Worm (Caenorhabditis elegans): ENCODE measurements around the gene EGAP2.2.

The EGAP2.2 gene

DNA sequence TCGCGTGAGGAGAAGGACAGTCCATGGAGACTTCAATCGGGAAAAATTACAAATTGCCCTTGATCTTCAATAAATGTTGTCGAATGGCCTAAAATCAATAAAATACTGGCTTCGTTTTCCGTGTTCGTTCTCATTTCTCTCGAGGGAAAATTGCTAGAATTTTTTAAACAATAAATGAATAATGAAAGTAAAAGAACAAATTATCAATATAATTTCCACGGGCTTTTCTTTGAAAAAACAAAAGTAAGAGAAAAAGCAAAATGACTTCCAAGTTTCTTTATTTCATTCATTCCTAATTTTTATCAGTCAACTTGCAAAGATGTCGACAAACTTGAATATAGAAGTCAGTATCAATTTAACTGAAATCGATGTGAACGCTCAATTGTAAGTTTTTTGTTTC is 17.0 kb upstream of the EGAP2.2 start, which contains the start of gene C34F11.1:
Gene C34F11.1, plus strand, starts transcription at position 301 of the 400 bp plus-strand sequence.
- TF ChIP-seq scrt-1 (GFP tag; IDR thresholded peaks at IDR 0.05) (no peak), ceh-36 (tag; optimal IDR thresholded peaks at IDR 0.05) (no peak), flt-1 (GFP tag; IDR thresholded peaks at IDR 0.05) (no peak), aly-1 (tag; optimal IDR thresholded peaks at IDR 0.05) (no peak), sea-1 (GFP tag; conservative IDR thresholded peaks at IDR 0.05) (no peak), hnd-1 (tag; optimal IDR thresholded peaks at IDR 0.05) (no peak), tbx-37 (GFP tag; conservative IDR thresholded peaks at IDR 0.05) (no peak), F13C5.2 (tag; optimal IDR thresholded peaks at IDR 0.05) (no peak), ceh-13 (GFP tag; optimal IDR thresholded peaks at IDR 0.05) (no peak)

DNA sequence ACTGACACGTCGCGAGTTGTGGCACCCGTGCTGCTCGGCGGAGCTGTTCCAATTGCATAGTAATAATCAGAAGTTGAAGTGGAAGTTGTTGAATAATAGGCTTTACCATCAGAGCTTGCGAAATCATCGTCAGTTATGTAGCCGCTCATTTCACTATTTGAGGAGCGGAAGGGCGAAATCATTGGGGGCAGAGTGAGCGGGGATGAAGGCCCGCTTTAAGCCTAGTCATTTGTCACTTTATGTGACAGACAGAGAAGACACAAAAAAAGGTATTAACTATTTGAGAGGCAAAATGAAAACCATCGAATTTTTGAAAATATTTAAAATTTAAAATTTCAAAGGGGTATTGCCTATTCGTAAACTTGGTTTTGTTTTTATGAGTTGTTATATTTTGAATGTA is 11.3 kb upstream of the EGAP2.2 start:
- TF ChIP-seq flt-1 (GFP tag; IDR thresholded peaks at IDR 0.05) (no peak), F13C5.2 (tag; optimal IDR thresholded peaks at IDR 0.05) (no peak), sea-1 (GFP tag; conservative IDR thresholded peaks at IDR 0.05) (no peak), scrt-1 (GFP tag; IDR thresholded peaks at IDR 0.05) (no peak), ceh-36 (tag; optimal IDR thresholded peaks at IDR 0.05) (no peak), tbx-11 (GFP tag; IDR thresholded peaks at IDR 0.05) (no peak), hnd-1 (tag; optimal IDR thresholded peaks at IDR 0.05) (no peak)

ce11 chrII:5220648-5221047 is 9.0 kb upstream of the EGAP2.2 start:
- TF ChIP-seq flt-1 (GFP tag; IDR thresholded peaks at IDR 0.05), result no peak
- TF ChIP-seq pes-1 (GFP tag; IDR thresholded peaks at IDR 0.05), result no peak
- no peak for TF ChIP-seq tbx-11 (GFP tag; IDR thresholded peaks at IDR 0.05)
- TF ChIP-seq B0310.2 (tag; optimal IDR thresholded peaks at IDR 0.05), result no peak
- TF ChIP-seq tbx-37 (GFP tag; conservative IDR thresholded peaks at IDR 0.05), result no peak
- TF ChIP-seq F13C5.2 (tag; optimal IDR thresholded peaks at IDR 0.05), result no peak
- no peak for TF ChIP-seq hnd-1 (tag; optimal IDR thresholded peaks at IDR 0.05)

DNA sequence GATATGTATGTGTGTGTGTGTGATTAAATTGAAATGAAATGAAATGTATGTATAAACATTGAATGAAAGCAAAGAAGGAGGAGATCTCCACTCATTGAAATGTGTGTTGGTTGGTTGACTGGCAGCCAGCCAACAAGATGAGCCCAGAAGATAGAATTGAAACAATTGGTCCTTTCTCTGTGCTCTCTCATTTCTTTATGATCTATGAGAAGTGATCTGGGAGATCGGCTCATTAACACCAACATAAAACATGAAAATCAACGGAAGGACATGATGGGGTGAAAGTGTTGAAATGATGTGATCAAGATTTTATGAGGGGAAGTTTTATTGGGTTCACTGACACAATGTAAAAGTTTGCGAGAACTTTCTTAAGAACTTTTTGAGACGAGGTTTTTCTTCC is 6.9 kb upstream of the EGAP2.2 start:
- TF ChIP-seq sea-1 (GFP tag; conservative IDR thresholded peaks at IDR 0.05) (no peak), tbx-37 (GFP tag; conservative IDR thresholded peaks at IDR 0.05) (no peak), F13C5.2 (tag; optimal IDR thresholded peaks at IDR 0.05) (no peak), aly-1 (tag; optimal IDR thresholded peaks at IDR 0.05) (no peak), flt-1 (GFP tag; IDR thresholded peaks at IDR 0.05) (no peak), hmbx-1 (tag; optimal IDR thresholded peaks at IDR 0.05) (no peak), tra-4 (tag; optimal IDR thresholded peaks at IDR 0.05) (no peak), hnd-1 (tag; optimal IDR thresholded peaks at IDR 0.05) (no peak), ama-1 (optimal IDR thresholded peaks at IDR 0.05) (no peak)

DNA sequence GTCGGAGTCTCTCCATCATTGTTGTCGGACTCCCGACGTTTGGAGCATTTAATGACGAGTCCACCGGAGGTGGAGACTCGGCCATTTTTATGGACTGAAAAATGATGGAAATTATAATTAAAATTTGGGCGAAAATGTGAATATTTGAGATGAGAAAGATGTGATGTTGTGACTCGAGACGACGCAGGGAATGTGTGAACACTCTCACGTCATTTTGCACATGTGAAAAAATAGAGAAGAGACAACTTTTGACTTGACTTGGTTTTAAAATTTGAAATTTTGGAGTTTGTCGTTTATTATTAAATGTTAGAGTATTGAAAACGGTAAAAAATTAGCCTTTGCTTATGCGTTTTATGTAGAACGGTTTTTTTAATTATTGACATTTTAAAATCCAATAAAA is 4.4 kb upstream of the EGAP2.2 start, which contains the start of gene dsh-1:
Gene dsh-1, minus strand, starts transcription at position 101 of the 400 bp plus-strand sequence.
- TF ChIP-seq pes-1 (GFP tag; IDR thresholded peaks at IDR 0.05), result no peak
- TF ChIP-seq tra-4 (tag; optimal IDR thresholded peaks at IDR 0.05), result no peak
- TF ChIP-seq hmbx-1 (tag; optimal IDR thresholded peaks at IDR 0.05), result no peak
- no peak for TF ChIP-seq hnd-1 (tag; optimal IDR thresholded peaks at IDR 0.05)
- TF ChIP-seq ceh-13 (GFP tag; optimal IDR thresholded peaks at IDR 0.05), result no peak
- TF ChIP-seq tbx-11 (GFP tag; IDR thresholded peaks at IDR 0.05), result no peak
- TF ChIP-seq scrt-1 (GFP tag; IDR thresholded peaks at IDR 0.05), result no peak
- TF ChIP-seq ceh-36 (tag; optimal IDR thresholded peaks at IDR 0.05), result no peak
- TF ChIP-seq flt-1 (GFP tag; IDR thresholded peaks at IDR 0.05), result no peak
- no peak for TF ChIP-seq F13C5.2 (tag; optimal IDR thresholded peaks at IDR 0.05)
- TF ChIP-seq ets-7 (tag; optimal IDR thresholded peaks at IDR 0.05), result no peak
- TF ChIP-seq aly-1 (tag; optimal IDR thresholded peaks at IDR 0.05), result no peak
- TF ChIP-seq tbx-37 (GFP tag; conservative IDR thresholded peaks at IDR 0.05), result no peak
- TF ChIP-seq sea-1 (GFP tag; conservative IDR thresholded peaks at IDR 0.05), result no peak
- no peak for TF ChIP-seq ama-1 (optimal IDR thresholded peaks at IDR 0.05)
- TF ChIP-seq B0310.2 (tag; optimal IDR thresholded peaks at IDR 0.05), result no peak

DNA sequence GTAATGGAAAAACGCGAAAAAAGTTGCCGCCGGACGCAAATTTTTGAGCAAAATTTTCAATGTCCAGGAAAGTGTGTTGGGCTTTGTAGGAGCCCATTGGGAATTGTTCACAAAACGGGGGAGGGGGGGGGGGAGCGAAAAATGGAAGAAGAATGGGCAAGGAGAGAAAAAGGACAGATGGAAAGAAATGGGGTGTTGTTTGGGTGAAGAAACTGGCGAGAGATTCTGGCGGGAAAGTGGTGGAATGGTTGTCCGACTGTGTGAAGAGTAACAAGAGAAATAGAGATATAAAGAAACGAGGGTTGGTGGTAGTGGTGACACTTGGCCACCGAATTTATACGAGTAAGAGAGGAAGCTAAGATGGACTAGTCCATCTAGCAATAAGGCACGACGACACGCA is 3.4 kb upstream of the EGAP2.2 start:
- no peak for TF ChIP-seq ets-7 (tag; optimal IDR thresholded peaks at IDR 0.05)
- TF ChIP-seq F13C5.2 (tag; optimal IDR thresholded peaks at IDR 0.05), result peak; percentile 4
- TF ChIP-seq hmg-4 (GFP tag; optimal IDR thresholded peaks at IDR 0.05), result peak; percentile 69
- no peak for TF ChIP-seq tbx-37 (GFP tag; conservative IDR thresholded peaks at IDR 0.05)

DNA sequence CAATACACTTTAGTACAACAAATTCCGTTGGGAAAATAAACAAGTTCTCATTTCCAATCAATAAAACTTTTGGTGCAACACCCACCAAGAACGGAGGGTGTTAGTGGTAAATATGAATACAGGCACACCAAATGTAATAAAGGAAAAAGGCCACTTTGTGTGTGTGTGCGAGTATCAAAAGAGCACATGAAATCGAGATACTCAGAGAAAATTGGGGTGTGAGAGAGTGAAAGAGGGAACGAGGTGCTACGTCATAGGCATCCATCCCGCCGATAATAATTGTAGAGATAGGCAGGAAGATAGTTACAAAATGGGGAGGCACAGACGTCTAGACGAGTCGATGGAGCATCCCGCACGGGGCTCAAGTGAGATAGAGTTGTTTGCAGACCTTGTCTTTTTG is 1.9 kb upstream of the EGAP2.2 start:
- no peak for TF ChIP-seq hmbx-1 (tag; optimal IDR thresholded peaks at IDR 0.05)
- TF ChIP-seq hnd-1 (tag; optimal IDR thresholded peaks at IDR 0.05), result no peak
- TF ChIP-seq pes-1 (GFP tag; IDR thresholded peaks at IDR 0.05), result no peak
- TF ChIP-seq hmg-4 (GFP tag; optimal IDR thresholded peaks at IDR 0.05), result peak; percentile 48
- no peak for TF ChIP-seq ama-1 (optimal IDR thresholded peaks at IDR 0.05)

- TF ChIP-seq B0310.2 (tag; optimal IDR thresholded peaks at IDR 0.05) (no peak), hmg-4 (GFP tag; optimal IDR thresholded peaks at IDR 0.05) (peak; percentile 46)
Measured at ce11 chrII:5228662-5229061, 1.0 kb upstream of the EGAP2.2 start.

ce11 chrII:5231111-5231510 is 1.4 kb downstream of the EGAP2.2 start, which contains the start of gene EGAP2.1:
TSS of gene EGAP2.1 (plus strand) at chrII:5231411.
- TF ChIP-seq B0310.2 (tag; optimal IDR thresholded peaks at IDR 0.05), result no peak
- TF ChIP-seq ets-7 (tag; optimal IDR thresholded peaks at IDR 0.05), result no peak
- TF ChIP-seq ceh-36 (tag; optimal IDR thresholded peaks at IDR 0.05), result no peak
- no peak for TF ChIP-seq hnd-1 (tag; optimal IDR thresholded peaks at IDR 0.05)
- no peak for TF ChIP-seq sea-1 (GFP tag; conservative IDR thresholded peaks at IDR 0.05)
- TF ChIP-seq flt-1 (GFP tag; IDR thresholded peaks at IDR 0.05), result no peak
- TF ChIP-seq hmbx-1 (tag; optimal IDR thresholded peaks at IDR 0.05), result no peak
- no peak for TF ChIP-seq scrt-1 (GFP tag; IDR thresholded peaks at IDR 0.05)
- no peak for TF ChIP-seq pes-1 (GFP tag; IDR thresholded peaks at IDR 0.05)
- TF ChIP-seq aly-1 (tag; optimal IDR thresholded peaks at IDR 0.05), result no peak
- no peak for TF ChIP-seq F13C5.2 (tag; optimal IDR thresholded peaks at IDR 0.05)
- no peak for TF ChIP-seq tbx-11 (GFP tag; IDR thresholded peaks at IDR 0.05)
- no peak for TF ChIP-seq hmg-4 (GFP tag; optimal IDR thresholded peaks at IDR 0.05)

Measured in whole organism, early embryonic.